Worm (Caenorhabditis elegans) whole organism, L1 larva: Measurements from ENCODE around the gene tsp-5.

Experiments
- F16B12.6 ChIP-seq: fragments of 150-350 bp; optimal IDR thresholded peaks from 2 replicates; lab custom pipeline; 2014; ENCODE audit warnings: missing biosample characterization, missing genetic modification characterization
- Y116A8C.19 ChIP-seq: sonication (generic microtip); optimal IDR thresholded peaks from 2 replicates; lab custom pipeline; 2016; ENCODE audit warnings: missing compliant biosample characterization, missing genetic modification characterization, borderline replicate concordance
- blmp-1 ChIP-seq: fragments of 150-350 bp; optimal IDR thresholded peaks from 2 replicates; lab custom pipeline; 2014; ENCODE audit warnings: missing biosample characterization, missing genetic modification characterization
- ceh-63 ChIP-seq: fragments of 200-800 bp; sonication (Bioruptor generic); optimal IDR thresholded peaks from 2 replicates; lab custom pipeline; 2018; ENCODE audit warnings: mild to moderate bottlenecking, missing genetic modification characterization, missing compliant biosample characterization
- ceh-8 ChIP-seq: fragments of 200-800 bp; sonication (Bioruptor generic); optimal IDR thresholded peaks from 2 replicates; lab custom pipeline; 2018; ENCODE audit warnings: mild to moderate bottlenecking, missing genetic modification characterization, moderate library complexity, missing compliant biosample characterization
- ceh-82 ChIP-seq, 3 experiments: fragments of 150-350 bp in 1 of 3; sonication (generic microtip) in 2 of 3; optimal IDR thresholded peaks; 2 replicates each; lab custom pipeline; 2014 to 2017; ENCODE audit warnings: missing biosample characterization in 3 of 3, missing genetic modification characterization in 3 of 3
- ceh-90 ChIP-seq: sonication (generic microtip); optimal IDR thresholded peaks from 2 replicates; lab custom pipeline; 2016; ENCODE audit warnings: missing genetic modification characterization, missing compliant biosample characterization
- efl-1 ChIP-seq, 4 experiments: fragments of 150-350 bp; optimal IDR thresholded peaks in 3 of 4; peaks in 1 of 4; 1 replicate in 1 of 4; 2 replicates in 3 of 4; lab custom pipeline; 2014; ENCODE audit warnings: missing biosample characterization in 2 of 4, missing genetic modification characterization in 2 of 4, missing genetic modification reagents in 2 of 4
- egl-13 ChIP-seq: sonication (generic microtip); optimal IDR thresholded peaks from 2 replicates; lab custom pipeline; 2016; ENCODE audit warnings: missing genotype, missing genetic modification reagents, missing genetic modification characterization, missing compliant biosample characterization
- egl-27 ChIP-seq, 2 experiments: fragments of 150-350 bp in 1 of 2; sonication (generic microtip); optimal IDR thresholded peaks; 3 replicates each; lab custom pipeline; 2017 to 2018; ENCODE audit warnings: missing biosample characterization in 2 of 2, missing genetic modification characterization in 2 of 2, missing genetic modification reagents in 2 of 2
- elt-2 ChIP-seq: sonication (generic microtip); optimal IDR thresholded peaks from 2 replicates; lab custom pipeline; 2016; ENCODE audit warnings: missing genetic modification characterization, mild to moderate bottlenecking, inconsistent platforms, missing compliant biosample characterization, missing genetic modification reagents
- fkh-4 ChIP-seq: sonication (generic microtip); optimal IDR thresholded peaks from 2 replicates; lab custom pipeline; 2016; ENCODE audit warnings: missing compliant biosample characterization, missing genetic modification characterization, borderline replicate concordance
- fkh-8 ChIP-seq: sonication (generic microtip); optimal IDR thresholded peaks from 2 replicates; lab custom pipeline; 2016; ENCODE audit warnings: mild to moderate bottlenecking, missing genetic modification characterization, missing compliant biosample characterization
- fos-1 ChIP-seq: fragments of 150-350 bp; optimal IDR thresholded peaks from 2 replicates; lab custom pipeline; 2014; ENCODE audit warnings: missing biosample characterization, missing genetic modification characterization
- hpl-2 ChIP-seq: fragments of 150-350 bp; optimal IDR thresholded peaks from 2 replicates; lab custom pipeline; 2014; ENCODE audit warnings: missing biosample characterization, missing genetic modification reagents, missing genetic modification characterization
- isw-1 ChIP-seq: fragments of 200-800 bp; sonication (Bioruptor generic); IDR thresholded peaks from 2 replicates; pipeline ENCODE4 v1.3.6; 2022; ENCODE audit warnings: missing genetic modification characterization, missing compliant biosample characterization
- jun-1 ChIP-seq: fragments of 150-350 bp; optimal IDR thresholded peaks from 2 replicates; lab custom pipeline; 2014; ENCODE audit warnings: missing biosample characterization, missing genetic modification reagents, missing genetic modification characterization
- lin-35 ChIP-seq, 2 experiments: fragments of 150-350 bp; optimal IDR thresholded peaks; 2 replicates each; lab custom pipeline; 2014; ENCODE audit warnings: missing biosample characterization in 2 of 2, missing genetic modification characterization in 2 of 2, missing genetic modification reagents in 2 of 2
- lir-3 ChIP-seq: sonication (generic microtip); optimal IDR thresholded peaks from 2 replicates; lab custom pipeline; 2016; ENCODE audit warnings: mild to moderate bottlenecking, missing genetic modification characterization, moderate library complexity, missing compliant biosample characterization; ENCODE audit not compliant: poor library complexity
- lsy-2 ChIP-seq, 2 experiments: fragments of 150-350 bp; optimal IDR thresholded peaks; 2 replicates each; lab custom pipeline; 2014; ENCODE audit warnings: missing biosample characterization in 2 of 2, missing genetic modification characterization in 2 of 2
- mef-2 ChIP-seq: fragments of 150-350 bp; optimal IDR thresholded peaks from 2 replicates; lab custom pipeline; 2014; ENCODE audit warnings: missing biosample characterization, missing genetic modification characterization
- mep-1 ChIP-seq: fragments of 150-350 bp; optimal IDR thresholded peaks from 2 replicates; lab custom pipeline; 2014; ENCODE audit warnings: missing biosample characterization, missing genetic modification characterization
- nhr-11 ChIP-seq: fragments of 150-350 bp; optimal IDR thresholded peaks from 2 replicates; lab custom pipeline; 2014; ENCODE audit warnings: missing biosample characterization, missing genetic modification characterization
- nhr-19 ChIP-seq: fragments of 200-800 bp; sonication (Bioruptor generic); conservative IDR thresholded peaks from 2 replicates; pipeline ENCODE4 v1.3.6; 2022; ENCODE audit warnings: missing genetic modification characterization, missing compliant biosample characterization
- nhr-28 ChIP-seq: fragments of 150-350 bp; optimal IDR thresholded peaks from 2 replicates; lab custom pipeline; 2014; ENCODE audit warnings: missing biosample characterization, missing genetic modification characterization
- nhr-47 ChIP-seq: sonication (generic microtip); optimal IDR thresholded peaks from 2 replicates; lab custom pipeline; 2016; ENCODE audit warnings: mild to moderate bottlenecking, missing genetic modification characterization, moderate library complexity, missing compliant biosample characterization
- nhr-71 ChIP-seq: sonication (generic microtip); optimal IDR thresholded peaks from 2 replicates; lab custom pipeline; 2016; ENCODE audit warnings: mild to moderate bottlenecking, missing genetic modification characterization, moderate library complexity, missing compliant biosample characterization
- nhr-76 ChIP-seq: sonication (generic microtip); optimal IDR thresholded peaks from 2 replicates; lab custom pipeline; 2017; ENCODE audit warnings: missing biosample characterization, missing genetic modification characterization
- nhr-77 ChIP-seq: fragments of 150-350 bp; optimal IDR thresholded peaks from 2 replicates; lab custom pipeline; 2014; ENCODE audit warnings: missing biosample characterization, missing genetic modification characterization
- nhr-90 ChIP-seq: sonication (generic microtip); optimal IDR thresholded peaks from 2 replicates; lab custom pipeline; 2016; ENCODE audit warnings: mild to moderate bottlenecking, missing genetic modification characterization, missing compliant biosample characterization; ENCODE audit not compliant: poor library complexity
- rnt-1 ChIP-seq: sonication (generic microtip); optimal IDR thresholded peaks from 2 replicates; lab custom pipeline; 2016; ENCODE audit warnings: mild to moderate bottlenecking, missing genetic modification characterization, moderate library complexity, missing compliant biosample characterization
- skn-1 ChIP-seq: fragments of 150-350 bp; optimal IDR thresholded peaks from 2 replicates; lab custom pipeline; 2014; ENCODE audit warnings: missing biosample characterization, missing genetic modification characterization
- snpc-4 ChIP-seq: fragments of 150-350 bp; optimal IDR thresholded peaks from 2 replicates; lab custom pipeline; 2014; ENCODE audit warnings: missing biosample characterization, missing genetic modification characterization
- tlp-1 ChIP-seq: fragments of 150-350 bp; optimal IDR thresholded peaks from 2 replicates; lab custom pipeline; 2014; ENCODE audit warnings: missing biosample characterization, missing genetic modification characterization
- unc-130 ChIP-seq: fragments of 150-350 bp; optimal IDR thresholded peaks from 2 replicates; lab custom pipeline; 2017; ENCODE audit warnings: missing biosample characterization, missing genetic modification characterization, inconsistent platforms
- unc-62 ChIP-seq: fragments of 150-350 bp; optimal IDR thresholded peaks from 2 replicates; lab custom pipeline; 2014; ENCODE audit warnings: missing biosample characterization, missing genetic modification reagents, missing genetic modification characterization
- unc-86 ChIP-seq: sonication (generic microtip); optimal IDR thresholded peaks from 2 replicates; lab custom pipeline; 2016; ENCODE audit warnings: missing genetic modification characterization, missing compliant biosample characterization
- unc-98 ChIP-seq: fragments of 200-800 bp; sonication (Bioruptor generic); IDR thresholded peaks from 2 replicates; pipeline ENCODE4 v1.3.6; 2022; ENCODE audit warnings: missing genetic modification characterization, missing compliant biosample characterization
- zag-1 ChIP-seq: fragments of 150-350 bp; optimal IDR thresholded peaks from 2 replicates; lab custom pipeline; 2014; ENCODE audit warnings: missing biosample characterization, missing genetic modification characterization
- ztf-4 ChIP-seq: fragments of 150-350 bp; optimal IDR thresholded peaks from 2 replicates; lab custom pipeline; 2014; ENCODE audit warnings: missing biosample characterization, missing genetic modification characterization

The tsp-5 gene

DNA sequence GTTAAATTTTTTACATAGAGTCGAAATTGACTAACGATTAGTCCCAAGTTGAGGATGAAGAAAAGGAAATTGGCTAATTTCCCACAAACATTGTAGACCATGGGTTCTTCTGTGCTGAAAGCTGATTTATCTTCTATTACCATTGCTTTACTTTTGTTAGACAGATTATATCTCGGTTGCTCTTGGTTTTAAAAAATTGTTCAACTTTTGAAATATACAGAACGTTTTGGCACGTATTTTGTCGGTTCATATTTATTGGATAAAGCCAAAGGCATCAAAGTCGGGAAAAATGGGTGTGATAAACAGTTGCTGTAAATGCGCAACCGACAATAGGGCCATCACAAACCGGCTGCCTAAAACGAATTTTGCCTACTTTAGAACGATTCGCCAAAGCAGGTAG is at the start of gene tsp-5:
TSS of gene tsp-5 (minus strand) at position 101 of the 400 bp plus-strand sequence.
- TF ChIP-seq nhr-90 (tag; lab: Kevin White, UChicago) (no peak), snpc-4 (no peak), nhr-77 (tag; lab: Kevin White, UChicago) (no peak), egl-13 (no peak), unc-62 (GFP tag; lab: Kevin White, UChicago) (no peak), ceh-82 (tag; optimal IDR thresholded peaks at IDR 0.05; lab: Kevin White, UChicago) (no peak), unc-130 (tag; lab: Kevin White, UChicago) (no peak), fos-1 (tag; lab: Kevin White, UChicago) (no peak), nhr-19 (GFP tag; lab: Robert Waterston, UW) (no peak), blmp-1 (tag; lab: Kevin White, UChicago) (no peak), ceh-63 (GFP tag; lab: Kevin White, UChicago) (no peak), zag-1 (tag; lab: Kevin White, UChicago) (no peak), ceh-90 (tag; lab: Kevin White, UChicago) (no peak), F16B12.6 (tag; lab: Kevin White, UChicago) (no peak), ztf-4 (tag; lab: Kevin White, UChicago) (no peak), isw-1 (no peak), nhr-71 (no peak), jun-1 (tag; lab: Kevin White, UChicago) (no peak)

DNA sequence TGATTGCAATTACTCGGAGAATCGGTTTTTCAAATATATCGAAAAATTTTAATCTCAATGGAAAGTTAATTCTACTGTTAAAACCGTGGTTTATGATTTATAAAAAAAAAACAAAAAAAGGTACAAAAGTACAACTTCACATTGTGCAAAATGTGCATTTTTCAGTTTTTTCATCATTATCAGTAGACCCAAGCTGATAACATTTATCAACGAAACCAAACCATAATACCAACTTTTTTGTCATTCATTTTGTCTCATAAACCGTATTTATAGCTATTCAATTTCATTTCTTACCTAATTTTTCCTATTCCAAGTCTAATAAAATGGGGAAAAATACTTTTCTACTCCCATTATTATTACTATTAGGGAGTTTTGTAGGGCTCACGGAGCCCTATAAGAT is 47.5 kb upstream of the tsp-5 start, which contains the start of gene ugt-22:
TSS of gene ugt-22 (plus strand) at position 234 of the 400 bp plus-strand sequence.
- no peak for TF ChIP-seq efl-1 (optimal IDR thresholded peaks at IDR 0.05; lab: Kevin White, UChicago)
- TF ChIP-seq efl-1 (GFP tag; optimal IDR thresholded peaks at IDR 0.05 in 1 of 2; lab: Kevin White, UChicago), result peak in 1 of 2 experiments; percentile 66
- no peak for TF ChIP-seq lsy-2 (tag; optimal IDR thresholded peaks at IDR 0.05; lab: Kevin White, UChicago)
- no peak for TF ChIP-seq skn-1
- TF ChIP-seq unc-98 (GFP tag; lab: Robert Waterston, UW), result no peak
- TF ChIP-seq nhr-76, result no peak
- peak; percentile 80 for TF ChIP-seq elt-2
- no peak for TF ChIP-seq jun-1 (tag; lab: Kevin White, UChicago)
- no peak for TF ChIP-seq Y116A8C.19 (tag; lab: Kevin White, UChicago)
- no peak for TF ChIP-seq nhr-71
- peak in 1 of 2 experiments; percentile 8 for TF ChIP-seq lin-35 (GFP tag; optimal IDR thresholded peaks at IDR 0.05; lab: Kevin White, UChicago)
- peak; percentile 1 for TF ChIP-seq tlp-1 (tag; lab: Kevin White, UChicago)

DNA sequence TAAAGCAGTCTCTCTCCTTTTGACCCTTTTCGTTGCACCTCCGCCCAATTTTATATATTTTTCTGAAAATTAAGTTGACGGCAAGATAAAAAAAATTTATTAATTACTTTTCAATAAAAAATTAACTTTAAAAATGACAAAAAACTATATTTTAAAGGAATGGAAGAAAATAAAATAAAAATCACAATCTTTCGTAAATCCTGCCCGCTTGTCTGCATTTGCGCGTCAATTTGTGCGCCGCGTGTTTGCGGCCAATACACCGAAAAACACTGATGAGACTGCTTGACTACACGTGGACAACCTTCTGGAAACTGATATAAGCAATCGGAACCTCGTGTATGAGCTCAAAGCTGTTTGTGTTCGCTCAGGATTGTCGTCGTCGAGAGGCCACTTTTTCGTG is 45.4 kb upstream of the tsp-5 start, which contains the start of gene C08F11.7:
TSS of gene C08F11.7 (plus strand) at position 301 of the 400 bp plus-strand sequence.
- TF ChIP-seq lin-35 (GFP tag; optimal IDR thresholded peaks at IDR 0.05; lab: Kevin White, UChicago) (no peak), unc-86 (tag; lab: Kevin White, UChicago) (no peak), mep-1 (tag; lab: Kevin White, UChicago) (no peak), mef-2 (tag; lab: Kevin White, UChicago) (no peak), lir-3 (tag; lab: Kevin White, UChicago) (no peak), nhr-47 (tag; lab: Kevin White, UChicago) (no peak), rnt-1 (tag; lab: Kevin White, UChicago) (no peak), egl-13 (no peak), egl-27 (tag; optimal IDR thresholded peaks at IDR 0.05; lab: Kevin White, UChicago) (no peak), fkh-4 (tag; lab: Kevin White, UChicago) (no peak), ztf-4 (tag; lab: Kevin White, UChicago) (no peak), ceh-8 (GFP tag; lab: Kevin White, UChicago) (no peak), nhr-11 (tag; lab: Kevin White, UChicago) (no peak), fkh-8 (tag; lab: Kevin White, UChicago) (no peak), hpl-2 (GFP tag; lab: Kevin White, UChicago) (no peak), unc-98 (GFP tag; lab: Robert Waterston, UW) (no peak), nhr-28 (tag; lab: Kevin White, UChicago) (no peak)
